Worm (Caenorhabditis elegans) whole organism, L4 larva: Measurements from ENCODE around the gene C25G6.3.
A peak's percentile ranks its signal among the peaks of the same experiment; 100 is the strongest.

Experiments
- R02D3.7 ChIP-seq: fragments of 150-350 bp; sonication (generic microtip); optimal IDR thresholded peaks from 3 replicates; lab custom pipeline; 2014; ENCODE audit warnings: missing biosample characterization, missing genetic modification characterization
- aha-1 ChIP-seq: fragments of 150-350 bp; peaks from one replicate; lab custom pipeline; 2014; ENCODE audit warnings: missing biosample characterization, missing genetic modification characterization
- ceh-82 ChIP-seq: sonication (generic microtip); optimal IDR thresholded peaks from 2 replicates; lab custom pipeline; 2017; ENCODE audit warnings: missing biosample characterization, missing genetic modification characterization
- ctbp-1 ChIP-seq: fragments of 200-800 bp; sonication (Bioruptor generic); IDR thresholded peaks from 2 replicates; pipeline ENCODE4 v1.3.6; 2022; ENCODE audit warnings: missing genetic modification reagents, missing genetic modification characterization, missing compliant biosample characterization
- daf-16 ChIP-seq, 3 experiments: sonication (generic microtip); optimal IDR thresholded peaks; 2 replicates each; lab custom pipeline; 2016 to 2017; ENCODE audit warnings: missing genetic modification characterization in 3 of 3, missing genetic modification reagents in 3 of 3, mild to moderate bottlenecking in 2 of 3, missing compliant biosample characterization in 2 of 3, missing biosample characterization in 1 of 3, moderate library complexity in 1 of 3
- dpl-1 ChIP-seq: fragments of 150-350 bp; optimal IDR thresholded peaks from 2 replicates; lab custom pipeline; 2014; ENCODE audit warnings: missing biosample characterization, missing genetic modification reagents, missing genetic modification characterization
- fkh-10 ChIP-seq: fragments of 150-350 bp; optimal IDR thresholded peaks from 2 replicates; lab custom pipeline; 2014; ENCODE audit warnings: missing biosample characterization, missing genetic modification reagents, missing genetic modification characterization
- madf-9 ChIP-seq: fragments of 200-800 bp; sonication (Bioruptor generic); conservative IDR thresholded peaks from 2 replicates; pipeline ENCODE4 v1.3.6; 2022; ENCODE audit warnings: missing genetic modification reagents, missing genetic modification characterization, missing compliant biosample characterization
- unc-62 ChIP-seq, 3 experiments: fragments of 150-350 bp in 1 of 3; sonication (generic microtip); optimal IDR thresholded peaks in 2 of 3; peaks in 1 of 3; 1 replicate in 1 of 3; 2 replicates in 2 of 3; lab custom pipeline; 2014 to 2017; ENCODE audit warnings: missing biosample characterization in 3 of 3, missing genetic modification characterization in 3 of 3, missing genetic modification reagents in 3 of 3, missing genotype in 1 of 3
- vab-7 ChIP-seq: fragments of 200-800 bp; sonication (Bioruptor generic); IDR thresholded peaks from 2 replicates; pipeline ENCODE4 v1.3.6; 2022; ENCODE audit warnings: missing genetic modification reagents, missing genetic modification characterization, missing compliant biosample characterization

Gene C25G6.3

DNA sequence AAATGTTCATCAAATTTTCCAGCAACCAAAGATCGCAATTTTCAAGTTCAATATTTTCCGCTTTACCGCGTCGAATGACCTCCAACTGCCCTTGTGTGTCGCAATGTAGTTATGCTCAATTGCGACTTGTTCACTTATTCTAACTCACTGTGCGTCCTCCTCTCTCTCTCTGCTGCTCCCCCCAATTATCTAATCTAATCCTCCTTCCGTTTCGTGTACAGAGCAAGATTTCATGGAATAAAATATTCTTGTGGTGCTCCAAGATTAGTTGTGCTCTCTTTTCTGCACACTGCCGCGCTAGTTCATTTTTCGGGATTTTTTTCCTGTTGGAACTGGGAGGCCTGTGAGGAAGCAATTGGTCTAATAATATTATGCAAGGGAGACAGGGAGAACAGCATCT is 54.7 kb downstream of the C25G6.3 start:
- TF ChIP-seq dpl-1 (GFP tag; lab: Kevin White, UChicago) (no peak), madf-9 (no peak), R02D3.7 (tag; lab: Kevin White, UChicago) (no peak), aha-1 (peak; percentile 93), ceh-82 (tag; lab: Kevin White, UChicago) (no peak)

DNA sequence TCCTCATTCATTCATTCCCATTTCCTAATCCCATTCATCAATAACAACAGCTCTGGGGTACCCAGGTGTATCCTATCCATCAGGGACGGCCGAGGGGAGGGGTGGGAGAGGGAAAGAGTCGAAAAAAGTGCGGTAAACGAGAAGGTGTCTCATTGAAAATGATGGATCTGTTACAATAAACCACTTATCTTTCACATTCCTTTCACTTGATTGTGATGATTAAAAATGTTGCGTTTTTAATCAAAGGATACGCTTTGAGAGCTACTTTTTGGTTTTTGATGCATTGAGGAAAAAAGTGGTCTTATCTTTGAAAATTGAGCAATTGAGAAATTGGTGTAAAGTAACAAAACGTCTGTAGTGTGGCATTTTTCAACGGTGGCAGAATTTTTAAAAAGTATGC is 55.4 kb downstream of the C25G6.3 start:
- TF ChIP-seq fkh-10 (GFP tag; lab: Kevin White, UChicago) (no peak), vab-7 (no peak), ctbp-1 (no peak), daf-16 (GFP tag; optimal IDR thresholded peaks at IDR 0.05; lab: Kevin White, UChicago) (peak in 1 of 2 experiments; percentile 27), daf-16 (tag; optimal IDR thresholded peaks at IDR 0.05; lab: Kevin White, UChicago) (no peak), unc-62 (GFP tag; optimal IDR thresholded peaks at IDR 0.05 in 1 of 2; lab: Kevin White, UChicago) (peak in 1 of 2 experiments; percentile 77), unc-62 (tag; optimal IDR thresholded peaks at IDR 0.05; lab: Kevin White, UChicago) (no peak)
